Worm (Caenorhabditis elegans) whole organism, L1 larva: ENCODE measurements around the gene R07G3.7.

ENCODE experiments used
- F16B12.6 ChIP-seq: fragments of 150-350 bp; optimal IDR thresholded peaks from 2 replicates; lab custom pipeline; 2014; ENCODE audit warnings: missing biosample characterization, missing genetic modification characterization
- Y116A8C.19 ChIP-seq: sonication (generic microtip); optimal IDR thresholded peaks from 2 replicates; lab custom pipeline; 2016; ENCODE audit warnings: missing compliant biosample characterization, missing genetic modification characterization, borderline replicate concordance
- blmp-1 ChIP-seq: fragments of 150-350 bp; optimal IDR thresholded peaks from 2 replicates; lab custom pipeline; 2014; ENCODE audit warnings: missing biosample characterization, missing genetic modification characterization
- ceh-82 ChIP-seq, 3 experiments: fragments of 150-350 bp in 1 of 3; sonication (generic microtip) in 2 of 3; optimal IDR thresholded peaks; 2 replicates each; lab custom pipeline; 2014 to 2017; ENCODE audit warnings: missing biosample characterization in 3 of 3, missing genetic modification characterization in 3 of 3
- dpl-1 ChIP-seq, 3 experiments: fragments of 150-350 bp in 2 of 3; sonication (generic microtip) in 1 of 3; optimal IDR thresholded peaks; 2 replicates each; lab custom pipeline; 2014 to 2017; ENCODE audit warnings: missing biosample characterization in 3 of 3, missing genetic modification characterization in 3 of 3, missing genetic modification reagents in 3 of 3
- dsc-1 ChIP-seq: sonication (generic microtip); optimal IDR thresholded peaks from 2 replicates; lab custom pipeline; 2016; ENCODE audit warnings: mild to moderate bottlenecking, missing genetic modification characterization, missing compliant biosample characterization
- efl-1 ChIP-seq, 4 experiments: fragments of 150-350 bp; optimal IDR thresholded peaks in 3 of 4; peaks in 1 of 4; 1 replicate in 1 of 4; 2 replicates in 3 of 4; lab custom pipeline; 2014; ENCODE audit warnings: missing biosample characterization in 2 of 4, missing genetic modification characterization in 2 of 4, missing genetic modification reagents in 2 of 4
- egl-13 ChIP-seq: sonication (generic microtip); optimal IDR thresholded peaks from 2 replicates; lab custom pipeline; 2016; ENCODE audit warnings: missing genotype, missing genetic modification reagents, missing genetic modification characterization, missing compliant biosample characterization
- fkh-10 ChIP-seq: sonication (generic microtip); optimal IDR thresholded peaks from 2 replicates; lab custom pipeline; 2017; ENCODE audit warnings: missing biosample characterization, missing genetic modification reagents, missing genetic modification characterization
- fos-1 ChIP-seq: fragments of 150-350 bp; optimal IDR thresholded peaks from 2 replicates; lab custom pipeline; 2014; ENCODE audit warnings: missing biosample characterization, missing genetic modification characterization
- hlh-17 ChIP-seq: fragments of 200-800 bp; sonication (Bioruptor generic); optimal IDR thresholded peaks from 2 replicates; lab custom pipeline; 2018; ENCODE audit warnings: missing genetic modification characterization, mild to moderate bottlenecking, missing compliant biosample characterization, moderate library complexity, borderline replicate concordance
- lin-14 ChIP-seq: fragments of 200-800 bp; sonication (Bioruptor generic); optimal IDR thresholded peaks from 2 replicates; lab custom pipeline; 2018; ENCODE audit warnings: mild to moderate bottlenecking, missing genetic modification characterization, moderate library complexity, missing compliant biosample characterization
- lin-15B ChIP-seq: fragments of 150-350 bp; sonication (generic microtip); optimal IDR thresholded peaks from 3 replicates; lab custom pipeline; 2014; ENCODE audit warnings: missing biosample characterization, missing genetic modification characterization
- lin-35 ChIP-seq, 2 experiments: fragments of 150-350 bp; optimal IDR thresholded peaks; 2 replicates each; lab custom pipeline; 2014; ENCODE audit warnings: missing biosample characterization in 2 of 2, missing genetic modification characterization in 2 of 2, missing genetic modification reagents in 2 of 2
- lin-39 ChIP-seq: fragments of 150-350 bp; optimal IDR thresholded peaks from 2 replicates; lab custom pipeline; 2014; ENCODE audit warnings: missing biosample characterization, missing genetic modification reagents, missing genetic modification characterization
- lir-3 ChIP-seq: sonication (generic microtip); optimal IDR thresholded peaks from 2 replicates; lab custom pipeline; 2016; ENCODE audit warnings: mild to moderate bottlenecking, missing genetic modification characterization, moderate library complexity, missing compliant biosample characterization; ENCODE audit not compliant: poor library complexity
- mef-2 ChIP-seq: fragments of 150-350 bp; optimal IDR thresholded peaks from 2 replicates; lab custom pipeline; 2014; ENCODE audit warnings: missing biosample characterization, missing genetic modification characterization
- mep-1 ChIP-seq: fragments of 150-350 bp; optimal IDR thresholded peaks from 2 replicates; lab custom pipeline; 2014; ENCODE audit warnings: missing biosample characterization, missing genetic modification characterization
- nhr-20 ChIP-seq: sonication (generic microtip); optimal IDR thresholded peaks from 2 replicates; lab custom pipeline; 2016; ENCODE audit warnings: mild to moderate bottlenecking, missing genetic modification characterization, missing compliant biosample characterization
- nhr-28 ChIP-seq: fragments of 150-350 bp; optimal IDR thresholded peaks from 2 replicates; lab custom pipeline; 2014; ENCODE audit warnings: missing biosample characterization, missing genetic modification characterization
- nhr-71 ChIP-seq: sonication (generic microtip); optimal IDR thresholded peaks from 2 replicates; lab custom pipeline; 2016; ENCODE audit warnings: mild to moderate bottlenecking, missing genetic modification characterization, moderate library complexity, missing compliant biosample characterization
- nhr-76 ChIP-seq: sonication (generic microtip); optimal IDR thresholded peaks from 2 replicates; lab custom pipeline; 2017; ENCODE audit warnings: missing biosample characterization, missing genetic modification characterization
- nhr-77 ChIP-seq: fragments of 150-350 bp; optimal IDR thresholded peaks from 2 replicates; lab custom pipeline; 2014; ENCODE audit warnings: missing biosample characterization, missing genetic modification characterization
- nhr-84 ChIP-seq: sonication (generic microtip); optimal IDR thresholded peaks from 2 replicates; lab custom pipeline; 2017; ENCODE audit warnings: missing biosample characterization, missing genetic modification characterization
- pqm-1 ChIP-seq: sonication (generic microtip); optimal IDR thresholded peaks from 3 replicates; lab custom pipeline; 2017; ENCODE audit warnings: missing biosample characterization, missing genetic modification characterization
- rnt-1 ChIP-seq: sonication (generic microtip); optimal IDR thresholded peaks from 2 replicates; lab custom pipeline; 2016; ENCODE audit warnings: mild to moderate bottlenecking, missing genetic modification characterization, moderate library complexity, missing compliant biosample characterization
- snu-23 ChIP-seq: sonication (generic microtip); optimal IDR thresholded peaks from 2 replicates; lab custom pipeline; 2016; ENCODE audit warnings: missing genetic modification characterization, missing compliant biosample characterization
- sox-4 ChIP-seq: sonication (generic microtip); optimal IDR thresholded peaks from 2 replicates; lab custom pipeline; 2016; ENCODE audit warnings: missing genetic modification characterization, missing compliant biosample characterization
- swsn-7 ChIP-seq: sonication (generic microtip); optimal IDR thresholded peaks from 2 replicates; lab custom pipeline; 2016; ENCODE audit warnings: missing genetic modification characterization, missing compliant biosample characterization
- tlp-1 ChIP-seq: fragments of 150-350 bp; optimal IDR thresholded peaks from 2 replicates; lab custom pipeline; 2014; ENCODE audit warnings: missing biosample characterization, missing genetic modification characterization
- unc-86 ChIP-seq: sonication (generic microtip); optimal IDR thresholded peaks from 2 replicates; lab custom pipeline; 2016; ENCODE audit warnings: missing genetic modification characterization, missing compliant biosample characterization
- vab-15 ChIP-seq: sonication (generic microtip); optimal IDR thresholded peaks from 2 replicates; lab custom pipeline; 2017; ENCODE audit warnings: missing genotype, mild to moderate bottlenecking, missing genetic modification characterization, missing compliant biosample characterization
- zag-1 ChIP-seq: fragments of 150-350 bp; optimal IDR thresholded peaks from 2 replicates; lab custom pipeline; 2014; ENCODE audit warnings: missing biosample characterization, missing genetic modification characterization

The R07G3.7 gene

ce11 chrII:7614334-7614733 lies 802 bp upstream of the R07G3.7 start:
- TF ChIP-seq fkh-10 (GFP tag; lab: Kevin White, UChicago) (no peak), blmp-1 (tag; lab: Kevin White, UChicago) (peak; percentile 5), tlp-1 (tag; lab: Kevin White, UChicago) (no peak), nhr-71 (no peak), unc-86 (tag; lab: Kevin White, UChicago) (no peak), nhr-28 (tag; lab: Kevin White, UChicago) (no peak), lin-14 (GFP tag; lab: Kevin White, UChicago) (peak; percentile 38), sox-4 (tag; lab: Kevin White, UChicago) (no peak), nhr-77 (no peak), lin-15B (tag; lab: Kevin White, UChicago) (no peak), lin-35 (GFP tag; optimal IDR thresholded peaks at IDR 0.05; lab: Kevin White, UChicago) (peak in 1 of 2 experiments; percentile 8), mep-1 (tag; lab: Kevin White, UChicago) (peak; percentile 14)

- no peak for TF ChIP-seq vab-15
- no peak for TF ChIP-seq nhr-77
- no peak for TF ChIP-seq lin-39 (tag; lab: Kevin White, UChicago)
- no peak for TF ChIP-seq mef-2 (tag; lab: Kevin White, UChicago)
- TF ChIP-seq nhr-84, result no peak
- no peak for TF ChIP-seq efl-1 (optimal IDR thresholded peaks at IDR 0.05; lab: Kevin White, UChicago)
- no peak for TF ChIP-seq efl-1 (GFP tag; optimal IDR thresholded peaks at IDR 0.05 in 1 of 2; lab: Kevin White, UChicago)
- TF ChIP-seq ceh-82 (tag; optimal IDR thresholded peaks at IDR 0.05; lab: Kevin White, UChicago), result no peak
- no peak for TF ChIP-seq F16B12.6
- no peak for TF ChIP-seq fos-1 (tag; lab: Kevin White, UChicago)
- no peak for TF ChIP-seq pqm-1
- TF ChIP-seq egl-13 (tag; lab: Kevin White, UChicago), result no peak
- TF ChIP-seq, all 84 proteins: peak for 0
Measured at ce11 chrII:7607953-7608352, 5.6 kb downstream of the R07G3.7 start, which contains the start of gene lips-17. Gene lips-17 (plus strand): TSS chrII:7608253.

ce11 chrII:7605306-7605705 lies 8.2 kb downstream of the R07G3.7 start, which contains the start of gene osm-8:
Gene osm-8 (minus strand): TSS chrII:7605406.
- TF ChIP-seq blmp-1 (tag; lab: Kevin White, UChicago) (peak; percentile 44), zag-1 (tag; lab: Kevin White, UChicago) (no peak), Y116A8C.19 (tag; lab: Kevin White, UChicago) (no peak)

ce11 chrII:7599357-7599756 lies 14.2 kb downstream of the R07G3.7 start, which contains the start of gene npp-21:
Gene npp-21 (plus strand): TSS chrII:7599657.
- no peak for TF ChIP-seq nhr-77
- no peak for TF ChIP-seq dsc-1
- no peak for TF ChIP-seq nhr-76
- TF ChIP-seq nhr-20, result no peak
- TF ChIP-seq swsn-7 (tag; lab: Kevin White, UChicago), result no peak
- TF ChIP-seq lir-3, result no peak
- no peak for TF ChIP-seq hlh-17 (GFP tag; lab: Kevin White, UChicago)
- no peak for TF ChIP-seq rnt-1

ce11 chrII:7598702-7599314 lies 14.7 kb downstream of the R07G3.7 start, which contains the start of gene pgam-5:
Gene pgam-5 (minus strand): TSS chrII:7598752.
- no peak for TF ChIP-seq pqm-1
- peak; percentile 87 for TF ChIP-seq F16B12.6
- peak; percentile 11 to 55 for TF ChIP-seq lin-35 (GFP tag; optimal IDR thresholded peaks at IDR 0.05; lab: Kevin White, UChicago)
- TF ChIP-seq snu-23 (GFP tag; lab: Kevin White, UChicago), result peak; percentile 28
- TF ChIP-seq dpl-1 (GFP tag; optimal IDR thresholded peaks at IDR 0.05; lab: Kevin White, UChicago), result peak in 2 of 3 experiments; percentile 52 to 59
- TF ChIP-seq nhr-20, result no peak
- TF ChIP-seq efl-1 (optimal IDR thresholded peaks at IDR 0.05; lab: Kevin White, UChicago), result peak in 1 of 2 experiments; percentile 7
- peak; percentile 47 to 95 for TF ChIP-seq efl-1 (GFP tag; optimal IDR thresholded peaks at IDR 0.05 in 1 of 2; lab: Kevin White, UChicago)
- TF ChIP-seq nhr-71, result no peak
